Fruit fly (Drosophila melanogaster) whole organism, embryonic: ENCODE results near the gene Cpr67Fb.
A peak's percentile ranks its signal among the peaks of the same experiment; 100 is the strongest.

Experiments used
- Atf3 ChIP-seq: fragments of 200-800 bp; sonication (Bioruptor generic); optimal IDR thresholded peaks from 3 replicates; lab custom pipeline; 2016; ENCODE audit warnings: missing biosample characterization, missing genetic modification characterization
- B-H1 ChIP-seq: fragments of 200-800 bp; sonication (Bioruptor generic); IDR thresholded peaks from 3 replicates; pipeline ENCODE4 v1.3.6; 2022; ENCODE audit warnings: missing biosample characterization, missing genetic modification characterization
- CG10267 ChIP-seq: fragments of 200-800 bp; sonication (Bioruptor generic); optimal IDR thresholded peaks from 2 replicates; lab custom pipeline; 2018; ENCODE audit warnings: missing biosample characterization, mild to moderate bottlenecking, missing genetic modification characterization, moderate library complexity
- CG10431 ChIP-seq: fragments of 200-800 bp; sonication (Bioruptor generic); optimal IDR thresholded peaks from 3 replicates; lab custom pipeline; 2018; ENCODE audit warnings: missing biosample characterization, mild to moderate bottlenecking, missing genetic modification characterization
- CG12236 ChIP-seq: fragments of 200-800 bp; sonication (Bioruptor generic); optimal IDR thresholded peaks from 2 replicates; lab custom pipeline; 2016; ENCODE audit warnings: missing biosample characterization, missing genetic modification characterization
- CG12299 ChIP-seq: fragments of 200-800 bp; sonication (Bioruptor generic); optimal IDR thresholded peaks from 2 replicates; lab custom pipeline; 2018; ENCODE audit warnings: missing biosample characterization, mild to moderate bottlenecking, missing genetic modification characterization
- CG12942 ChIP-seq: fragments of 200-800 bp; sonication (Bioruptor generic); optimal IDR thresholded peaks from 3 replicates; lab custom pipeline; 2016; ENCODE audit warnings: missing biosample characterization, missing genetic modification characterization
- CG13123 ChIP-seq: fragments of 200-800 bp; sonication (Bioruptor generic); optimal IDR thresholded peaks from 2 replicates; lab custom pipeline; 2016; ENCODE audit warnings: missing biosample characterization, missing genetic modification characterization
- CG13894 ChIP-seq: fragments of 200-800 bp; sonication (Bioruptor generic); optimal IDR thresholded peaks from 3 replicates; lab custom pipeline; 2018; ENCODE audit warnings: missing biosample characterization, mild to moderate bottlenecking, missing genetic modification characterization, moderate library complexity
- CG14050 ChIP-seq: fragments of 200-800 bp; sonication (Bioruptor generic); IDR thresholded peaks from 3 replicates; pipeline ENCODE4 v1.3.6; 2022; ENCODE audit warnings: missing biosample characterization, missing genetic modification characterization
- CG14965 ChIP-seq: fragments of 200-800 bp; sonication (Bioruptor generic); optimal IDR thresholded peaks from 2 replicates; lab custom pipeline; 2016; ENCODE audit warnings: missing biosample characterization, missing genetic modification characterization, borderline replicate concordance
- CG1792 ChIP-seq: fragments of 200-800 bp; sonication (Bioruptor generic); optimal IDR thresholded peaks from 2 replicates; lab custom pipeline; 2016; ENCODE audit warnings: missing biosample characterization, missing genetic modification characterization
- CG2116 ChIP-seq: fragments of 200-800 bp; sonication (Bioruptor generic); optimal IDR thresholded peaks from 3 replicates; lab custom pipeline; 2018; ENCODE audit warnings: missing biosample characterization, mild to moderate bottlenecking, missing genetic modification characterization
- CG2678 ChIP-seq: fragments of 200-800 bp; sonication (Bioruptor generic); optimal IDR thresholded peaks from 3 replicates; lab custom pipeline; 2019; ENCODE audit warnings: missing biosample characterization, mild to moderate bottlenecking, missing genetic modification characterization, moderate library complexity
- CG31441 ChIP-seq: fragments of 200-800 bp; sonication (Bioruptor generic); IDR thresholded peaks from 2 replicates; pipeline ENCODE4 v1.3.6; 2022; ENCODE audit warnings: missing biosample characterization, missing genetic modification characterization
- CG32767 ChIP-seq: fragments of 200-800 bp; sonication (Bioruptor generic); IDR thresholded peaks from 2 replicates; pipeline ENCODE4 v1.3.6; 2022; ENCODE audit warnings: missing biosample characterization, missing genetic modification characterization
- CG6254 ChIP-seq: fragments of 200-800 bp; sonication (Bioruptor generic); optimal IDR thresholded peaks from 3 replicates; lab custom pipeline; 2017; ENCODE audit warnings: mild to moderate bottlenecking, missing biosample characterization, missing genetic modification reagents, missing genetic modification characterization
- CG6765 ChIP-seq: fragments of 200-800 bp; sonication (Bioruptor generic); optimal IDR thresholded peaks from 3 replicates; lab custom pipeline; 2017; ENCODE audit warnings: missing biosample characterization, mild to moderate bottlenecking, missing genetic modification characterization
- CG8765 ChIP-seq: fragments of 200-800 bp; sonication (Bioruptor generic); IDR thresholded peaks from 2 replicates; pipeline ENCODE4 v1.3.6; 2022; ENCODE audit warnings: missing biosample characterization, missing genetic modification characterization
- CG8944 ChIP-seq: fragments of 200-800 bp; sonication (Bioruptor generic); optimal IDR thresholded peaks from 3 replicates; lab custom pipeline; 2016; ENCODE audit warnings: missing biosample characterization, missing genetic modification characterization
- E2f1 ChIP-seq: fragments of 200-800 bp; sonication (Bioruptor generic); IDR thresholded peaks from 2 replicates; pipeline ENCODE4 v1.3.6; 2022; ENCODE audit warnings: missing biosample characterization, missing genetic modification characterization
- Fer1 ChIP-seq: fragments of 200-800 bp; sonication (Bioruptor generic); optimal IDR thresholded peaks from 2 replicates; lab custom pipeline; 2017; ENCODE audit warnings: missing biosample characterization, mild to moderate bottlenecking, missing genetic modification characterization
- Gug ChIP-seq: fragments of 200-800 bp; sonication (Bioruptor generic); IDR thresholded peaks from 4 replicates; pipeline ENCODE4 v1.3.6; 2022; ENCODE audit warnings: missing biosample characterization, missing genetic modification characterization
- Hmr ChIP-seq: fragments of 200-800 bp; sonication (Bioruptor generic); optimal IDR thresholded peaks from 3 replicates; lab custom pipeline; 2017; ENCODE audit warnings: mild to moderate bottlenecking, missing biosample characterization, missing genetic modification reagents, missing genetic modification characterization
- Hr3 ChIP-seq: fragments of 200-800 bp; sonication (Bioruptor generic); optimal IDR thresholded peaks from 3 replicates; lab custom pipeline; 2016; ENCODE audit warnings: missing biosample characterization, missing genetic modification characterization
- Hr39 ChIP-seq: fragments of >200 bp; optimal IDR thresholded peaks from 2 replicates; lab custom pipeline; 2017
- Hr51 ChIP-seq, 2 experiments: fragments of 200-800 bp; sonication (Bioruptor generic); optimal IDR thresholded peaks; 2 replicates in 1 of 2; 3 replicates in 1 of 2; lab custom pipeline; 2016 to 2018; ENCODE audit warnings: missing biosample characterization in 2 of 2, missing genetic modification characterization in 2 of 2, mild to moderate bottlenecking in 1 of 2, moderate library complexity in 1 of 2
- NfI ChIP-seq: fragments of 200-800 bp; sonication (Bioruptor generic); optimal IDR thresholded peaks from 3 replicates; lab custom pipeline; 2018; ENCODE audit warnings: missing biosample characterization, mild to moderate bottlenecking, missing genetic modification characterization, moderate library complexity
- Poxn ChIP-seq: fragments of 200-800 bp; sonication (Bioruptor generic); IDR thresholded peaks from 2 replicates; pipeline ENCODE4 v1.3.6; 2022; ENCODE audit warnings: missing biosample characterization, missing genetic modification characterization
- Side ChIP-seq: fragments of 200-800 bp; sonication (Bioruptor generic); optimal IDR thresholded peaks from 2 replicates; lab custom pipeline; 2016; ENCODE audit warnings: missing biosample characterization, missing genetic modification characterization
- ash1 ChIP-seq: fragments of 200-800 bp; sonication (Bioruptor generic); optimal IDR thresholded peaks from 2 replicates; lab custom pipeline; 2018; ENCODE audit warnings: missing biosample characterization, mild to moderate bottlenecking, missing genetic modification characterization
- caup ChIP-seq: fragments of 200-800 bp; sonication (Bioruptor generic); optimal IDR thresholded peaks from 3 replicates; lab custom pipeline; 2017; ENCODE audit warnings: missing biosample characterization, mild to moderate bottlenecking, missing genetic modification characterization, moderate library complexity; ENCODE audit not compliant: severe bottlenecking
- chif ChIP-seq, 2 experiments: fragments of 200-800 bp; sonication (Bioruptor generic); optimal IDR thresholded peaks; 3 replicates each; lab custom pipeline; 2016; ENCODE audit warnings: missing biosample characterization in 2 of 2, missing genetic modification characterization in 2 of 2
- corto ChIP-seq: fragments of 200-800 bp; sonication (Bioruptor generic); optimal IDR thresholded peaks from 2 replicates; lab custom pipeline; 2016; ENCODE audit warnings: missing biosample characterization, mild to moderate bottlenecking, missing genetic modification characterization, moderate library complexity
- cwo ChIP-seq: fragments of 200-800 bp; sonication (Bioruptor generic); optimal IDR thresholded peaks from 3 replicates; lab custom pipeline; 2017; ENCODE audit warnings: missing biosample characterization, missing genetic modification characterization, mild to moderate bottlenecking, moderate library complexity, missing genetic modification reagents
- dmrt11E ChIP-seq: fragments of 200-800 bp; sonication (Bioruptor generic); optimal IDR thresholded peaks from 3 replicates; lab custom pipeline; 2018; ENCODE audit warnings: missing biosample characterization, mild to moderate bottlenecking, missing genetic modification characterization, moderate library complexity
- dpn ChIP-seq, 2 experiments: fragments of 200-800 bp; sonication (Bioruptor generic); optimal IDR thresholded peaks; 3 replicates each; lab custom pipeline; 2016; ENCODE audit warnings: missing biosample characterization in 2 of 2, missing genetic modification characterization in 2 of 2
- inv ChIP-seq: fragments of 200-800 bp; sonication (Bioruptor generic); IDR thresholded peaks from 2 replicates; pipeline ENCODE4 v1.3.6; 2022; ENCODE audit warnings: missing biosample characterization, missing genetic modification characterization; ENCODE audit not compliant: partially characterized antibody
- lbe ChIP-seq: fragments of 200-800 bp; sonication (Bioruptor generic); optimal IDR thresholded peaks from 2 replicates; lab custom pipeline; 2016; ENCODE audit warnings: missing biosample characterization, mild to moderate bottlenecking, missing genetic modification characterization
- pb ChIP-seq: fragments of 200-800 bp; sonication (Bioruptor generic); optimal IDR thresholded peaks from 3 replicates; lab custom pipeline; 2016; ENCODE audit warnings: missing biosample characterization, missing genetic modification characterization
- row ChIP-seq: fragments of 200-800 bp; sonication (Bioruptor generic); IDR thresholded peaks from 3 replicates; pipeline ENCODE4 v1.3.6; 2022; ENCODE audit warnings: missing biosample characterization, missing genetic modification characterization
- salm ChIP-seq: fragments of 200-800 bp; sonication (Bioruptor generic); optimal IDR thresholded peaks from 2 replicates; lab custom pipeline; 2018; ENCODE audit warnings: missing biosample characterization, mild to moderate bottlenecking, missing genetic modification characterization
- sr ChIP-seq: fragments of 200-800 bp; sonication (Bioruptor generic); IDR thresholded peaks from 3 replicates; pipeline ENCODE4 v1.3.6; 2022; ENCODE audit warnings: missing biosample characterization, missing genetic modification characterization
- sug ChIP-seq: fragments of 200-800 bp; optimal IDR thresholded peaks from 2 replicates; lab custom pipeline; 2019; ENCODE audit warnings: missing biosample characterization, mild to moderate bottlenecking, missing genetic modification characterization, moderate library complexity
- tin ChIP-seq: fragments of 200-800 bp; sonication (Bioruptor generic); optimal IDR thresholded peaks from 3 replicates; lab custom pipeline; 2016; ENCODE audit warnings: missing biosample characterization, missing genetic modification characterization
- trh ChIP-seq: fragments of 200-800 bp; sonication (Bioruptor generic); optimal IDR thresholded peaks from 2 replicates; lab custom pipeline; 2016; ENCODE audit warnings: missing biosample characterization, missing genetic modification characterization
- wor ChIP-seq: fragments of 200-800 bp; sonication (Bioruptor generic); IDR thresholded peaks from 2 replicates; pipeline ENCODE4 v1.3.6; 2022; ENCODE audit warnings: missing biosample characterization, missing genetic modification characterization
- z ChIP-seq: fragments of 200-800 bp; sonication (Bioruptor generic); IDR thresholded peaks from 3 replicates; pipeline ENCODE4 v1.3.6; 2022; ENCODE audit warnings: missing biosample characterization, missing genetic modification characterization
- zf30C ChIP-seq: fragments of 200-800 bp; sonication (Bioruptor generic); optimal IDR thresholded peaks from 3 replicates; lab custom pipeline; 2018; ENCODE audit warnings: missing biosample characterization, mild to moderate bottlenecking, missing genetic modification characterization

Cpr67Fb gene

dm6 chr3L:10855419-10856213 is 38.4 kb upstream of the Cpr67Fb start (continued):
- TF ChIP-seq E2f1 (GFP tag; lab: Robert Waterston, UW), result peak; percentile 83
- TF ChIP-seq CG31441 (GFP tag; lab: Robert Waterston, UW), result peak; percentile 89
- no peak for TF ChIP-seq CG14965 (GFP tag; lab: Kevin White, UChicago)
- TF ChIP-seq pb, result no peak
- TF ChIP-seq row, result peak; percentile 94
- TF ChIP-seq CG8765 (GFP tag; lab: Robert Waterston, UW), result peak; percentile 85
- TF ChIP-seq CG6765 (GFP tag; lab: Kevin White, UChicago), result peak; percentile 76
- peak in 1 of 2 experiments; percentile 20 for TF ChIP-seq chif (GFP tag; optimal IDR thresholded peaks at IDR 0.05; lab: Kevin White, UChicago)
- TF ChIP-seq ash1, result no peak
- peak; percentile 54 for TF ChIP-seq CG2116 (GFP tag; lab: Kevin White, UChicago)
- peak; percentile 78 for TF ChIP-seq wor (GFP tag; lab: Robert Waterston, UW)
- no peak for TF ChIP-seq Side
- no peak for TF ChIP-seq zf30C (GFP tag; lab: Kevin White, UChicago)
- peak; percentile 95 for TF ChIP-seq CG2678 (tag; lab: Kevin White, UChicago)
- no peak for TF ChIP-seq CG8944 (GFP tag; lab: Kevin White, UChicago)
- TF ChIP-seq NfI (GFP tag; lab: Kevin White, UChicago), result peak; percentile 82
- peak; percentile 76 for TF ChIP-seq CG14050 (GFP tag; lab: Robert Waterston, UW)
- TF ChIP-seq tin (GFP tag; lab: Kevin White, UChicago), result peak; percentile 78
- peak; percentile 64 for TF ChIP-seq CG12942 (GFP tag; lab: Kevin White, UChicago)
- TF ChIP-seq corto (GFP tag; lab: Kevin White, UChicago), result peak; percentile 78
- TF ChIP-seq CG13894 (tag; lab: Kevin White, UChicago), result peak; percentile 78
- TF ChIP-seq Hr51 (GFP tag; optimal IDR thresholded peaks at IDR 0.05; lab: Kevin White, UChicago), result peak; percentile 14 to 91
- peak; percentile 73 for TF ChIP-seq sug (tag; lab: Kevin White, UChicago)
- no peak for TF ChIP-seq CG1792
- peak; percentile 70 for TF ChIP-seq CG6254
- no peak for TF ChIP-seq CG12236
- TF ChIP-seq cwo (GFP tag; lab: Kevin White, UChicago), result peak; percentile 86
- TF ChIP-seq trh (GFP tag; lab: Kevin White, UChicago), result peak; percentile 61
- peak; percentile 93 for TF ChIP-seq dmrt11E (tag; lab: Kevin White, UChicago)
- TF ChIP-seq B-H1 (GFP tag; lab: Robert Waterston, UW), result peak; percentile 79
- peak; percentile 67 for TF ChIP-seq z (GFP tag; lab: Robert Waterston, UW)
- peak; percentile 77 for TF ChIP-seq lbe (GFP tag; lab: Kevin White, UChicago)
- TF ChIP-seq sr (GFP tag; lab: Robert Waterston, UW), result no peak
- peak; percentile 81 for TF ChIP-seq CG32767
- peak; percentile 54 for TF ChIP-seq CG10431 (GFP tag; lab: Kevin White, UChicago)
- TF ChIP-seq Hr3 (GFP tag; lab: Kevin White, UChicago), result peak; percentile 88
- peak in 1 of 2 experiments; percentile 84 for TF ChIP-seq dpn (GFP tag; optimal IDR thresholded peaks at IDR 0.05; lab: Kevin White, UChicago)
- peak; percentile 77 for TF ChIP-seq salm (tag; lab: Kevin White, UChicago)
- peak; percentile 84 for TF ChIP-seq Gug (GFP tag; lab: Robert Waterston, UW)
- peak; percentile 89 for TF ChIP-seq Fer1 (GFP tag; lab: Kevin White, UChicago)
- no peak for TF ChIP-seq Hr39 (lab: Kevin White, UChicago)
- peak; percentile 80 for TF ChIP-seq caup (GFP tag; lab: Kevin White, UChicago)
- no peak for TF ChIP-seq Poxn (GFP tag; lab: Robert Waterston, UW)
- TF ChIP-seq Hmr (GFP tag; lab: Kevin White, UChicago), result peak; percentile 91
- no peak for TF ChIP-seq inv
- TF ChIP-seq Atf3 (GFP tag; lab: Kevin White, UChicago), result no peak
- peak; percentile 88 for TF ChIP-seq CG10267 (tag; lab: Kevin White, UChicago)
- peak; percentile 81 for TF ChIP-seq CG12299 (tag; lab: Kevin White, UChicago)
- peak; percentile 45 for TF ChIP-seq CG13123
